Fruit fly (Drosophila melanogaster): Measurements from ENCODE around the gene CG11353.
A peak's percentile ranks its signal among the peaks of the same experiment; 100 is the strongest.

The CG11353 gene

dm6 chr3L:4545731-4546130 is 12.8 kb downstream of the CG11353 start:
- peak; percentile 51 for TF ChIP-seq CG34406 (GFP tag; optimal IDR thresholded peaks at IDR 0.05)
- peak; percentile 61 for TF ChIP-seq achi (GFP tag; optimal IDR thresholded peaks at IDR 0.05)
- TF ChIP-seq Met (GFP tag; optimal IDR thresholded peaks at IDR 0.05) = peak; percentile 62
- peak; percentile 16 for TF ChIP-seq CG11902 (GFP tag; optimal IDR thresholded peaks at IDR 0.05)
- peak; percentile 57 for TF ChIP-seq CG8632 (GFP tag; optimal IDR thresholded peaks at IDR 0.05)
- TF ChIP-seq esn (GFP tag; optimal IDR thresholded peaks at IDR 0.05) = peak; percentile 59
- TF ChIP-seq CG3032 (tag; optimal IDR thresholded peaks at IDR 0.05) = peak; percentile 55
- TF ChIP-seq ss (GFP tag; optimal IDR thresholded peaks at IDR 0.05) = peak in 1 of 2 experiments; percentile 56
- TF ChIP-seq CG6854 (GFP tag; optimal IDR thresholded peaks at IDR 0.05) = no peak
- TF ChIP-seq lz (GFP tag; optimal IDR thresholded peaks at IDR 0.05) = peak; percentile 56
- peak; percentile 63 for TF ChIP-seq topi (GFP tag; optimal IDR thresholded peaks at IDR 0.05)
- TF ChIP-seq Smox (GFP tag; optimal IDR thresholded peaks at IDR 0.05) = peak; percentile 45
- TF ChIP-seq CG10669 (GFP tag; optimal IDR thresholded peaks at IDR 0.05) = peak; percentile 65
- no peak for TF ChIP-seq CG1621 (tag; optimal IDR thresholded peaks at IDR 0.05)
- TF ChIP-seq CG31627 (GFP tag; optimal IDR thresholded peaks at IDR 0.05) = peak; percentile 54
- peak; percentile 49; the same call in 1 of the 2 replicates for TF ChIP-seq CG15336 (GFP tag; IDR thresholded peaks at IDR 0.05)
- peak; percentile 95 for TF ChIP-seq Eip78C (GFP tag)
- TF ChIP-seq Eip93F (GFP tag; optimal IDR thresholded peaks at IDR 0.05) = no peak
- peak; percentile 40 for TF ChIP-seq spab (GFP tag; optimal IDR thresholded peaks at IDR 0.05)
- TF ChIP-seq Sox14 (GFP tag; optimal IDR thresholded peaks at IDR 0.05) = peak; percentile 62
- peak; percentile 77 for TF ChIP-seq CG32006 (GFP tag; optimal IDR thresholded peaks at IDR 0.05)
- TF ChIP-seq net (GFP tag; optimal IDR thresholded peaks at IDR 0.05) = peak; percentile 68
- TF ChIP-seq CG11294 (GFP tag; IDR thresholded peaks at IDR 0.05) = no peak
- TF ChIP-seq Gug (GFP tag; IDR thresholded peaks at IDR 0.05) = no peak
- no peak for TF ChIP-seq fkh (GFP tag; optimal IDR thresholded peaks at IDR 0.05)
- TF ChIP-seq CG9139 (GFP tag; optimal IDR thresholded peaks at IDR 0.05) = no peak
- peak; percentile 76 for TF ChIP-seq svp (GFP tag)
- no peak for TF ChIP-seq Hr38 (GFP tag; optimal IDR thresholded peaks at IDR 0.05)
- peak in 1 of 2 experiments; percentile 68 for TF ChIP-seq salr (GFP tag; optimal IDR thresholded peaks at IDR 0.05)
- TF ChIP-seq CG11762 (GFP tag; optimal IDR thresholded peaks at IDR 0.05; ENCODE audit: insufficient read depth) = peak; percentile 43
- TF ChIP-seq Blimp-1 (GFP tag; optimal IDR thresholded peaks at IDR 0.05) = no peak
- no peak; the same call in 1 of the 3 replicates for TF ChIP-seq eg (GFP tag; IDR thresholded peaks at IDR 0.05)
- TF ChIP-seq dac (GFP tag; optimal IDR thresholded peaks at IDR 0.05) = peak; percentile 46
- no peak for TF ChIP-seq CG16779 (tag; optimal IDR thresholded peaks at IDR 0.05)
- peak; percentile 65 for TF ChIP-seq CG6792 (GFP tag; optimal IDR thresholded peaks at IDR 0.05)
- peak; percentile 46 for TF ChIP-seq Hr39 (GFP tag; optimal IDR thresholded peaks at IDR 0.05)
- peak; percentile 59; the same call in 2 of the 3 replicates for TF ChIP-seq CG8119 (GFP tag; IDR thresholded peaks at IDR 0.05)
- TF ChIP-seq CG6808 (GFP tag; optimal IDR thresholded peaks at IDR 0.05) = peak; percentile 52
- TF ChIP-seq Ets96B (tag; optimal IDR thresholded peaks at IDR 0.05) = peak; percentile 48
- TF ChIP-seq Ets21C (GFP tag; optimal IDR thresholded peaks at IDR 0.05) = no peak
- peak; percentile 60 for TF ChIP-seq fd59A (GFP tag; optimal IDR thresholded peaks at IDR 0.05)
- peak; percentile 69 for TF ChIP-seq OdsH (GFP tag; optimal IDR thresholded peaks at IDR 0.05)
- TF ChIP-seq CG6276 (GFP tag; optimal IDR thresholded peaks at IDR 0.05) = peak; percentile 52
- TF ChIP-seq Hr4 (GFP tag; optimal IDR thresholded peaks at IDR 0.05) = peak; percentile 76
- peak; percentile 57 for TF ChIP-seq cyc (GFP tag; optimal IDR thresholded peaks at IDR 0.05)
- TF ChIP-seq dsx (GFP tag; optimal IDR thresholded peaks at IDR 0.05; ENCODE audit: poor library complexity, severe bottlenecking) = peak; percentile 72
- TF ChIP-seq CG6163 (GFP tag; IDR thresholded peaks at IDR 0.05) = peak; percentile 69
- TF ChIP-seq vri (GFP tag; optimal IDR thresholded peaks at IDR 0.05) = no peak
- peak; percentile 22 for TF ChIP-seq CG7368 (GFP tag; optimal IDR thresholded peaks at IDR 0.05)
- peak; percentile 69 for TF ChIP-seq pdm3 (GFP tag; optimal IDR thresholded peaks at IDR 0.05)
- peak; percentile 70 for TF ChIP-seq Eip75B (GFP tag; optimal IDR thresholded peaks at IDR 0.05)
- peak; percentile 71 for TF ChIP-seq acj6 (GFP tag; optimal IDR thresholded peaks at IDR 0.05)
